Worm (Caenorhabditis elegans) whole organism, midembryonic: ENCODE data around the gene lem-2.

ENCODE experiments used
- T22C8.4 ChIP-seq: fragments of 200-800 bp; sonication (Bioruptor generic); IDR thresholded peaks from 2 replicates; pipeline ENCODE4 v1.3.6; 2022; ENCODE audit warnings: missing genetic modification characterization, missing compliant biosample characterization
- flt-1 ChIP-seq: fragments of 200-800 bp; sonication (Bioruptor generic); IDR thresholded peaks from 2 replicates; pipeline ENCODE4 v1.3.6; 2022; ENCODE audit warnings: missing genetic modification characterization, missing compliant biosample characterization
- klf-2 ChIP-seq: fragments of 200-800 bp; sonication (Bioruptor generic); conservative IDR thresholded peaks from 2 replicates; pipeline ENCODE4 v1.3.6; 2022; ENCODE audit warnings: missing genetic modification reagents, missing genetic modification characterization, missing compliant biosample characterization
- med-1 ChIP-seq: sonication (generic microtip); optimal IDR thresholded peaks from 2 replicates; lab custom pipeline; 2017; ENCODE audit warnings: missing genetic modification characterization, mild to moderate bottlenecking, missing compliant biosample characterization, antibody characterized with exemption, missing genetic modification reagents; ENCODE audit not compliant: insufficient read depth
- tab-1 ChIP-seq: fragments of 200-800 bp; sonication (Bioruptor generic); IDR thresholded peaks from 2 replicates; pipeline ENCODE4 v1.3.6; 2022; ENCODE audit warnings: missing genetic modification characterization, missing compliant biosample characterization
- ztf-23 ChIP-seq: fragments of 200-800 bp; sonication (Bioruptor generic); IDR thresholded peaks from 2 replicates; pipeline ENCODE4 v1.3.6; 2022; ENCODE audit warnings: missing genetic modification reagents, missing genetic modification characterization, missing compliant biosample characterization
- ztf-29 ChIP-seq: fragments of 200-800 bp; sonication (Bioruptor generic); IDR thresholded peaks from 2 replicates; pipeline ENCODE4 v1.3.6; 2022; ENCODE audit warnings: missing genetic modification reagents, missing genetic modification characterization, missing compliant biosample characterization

DNA sequence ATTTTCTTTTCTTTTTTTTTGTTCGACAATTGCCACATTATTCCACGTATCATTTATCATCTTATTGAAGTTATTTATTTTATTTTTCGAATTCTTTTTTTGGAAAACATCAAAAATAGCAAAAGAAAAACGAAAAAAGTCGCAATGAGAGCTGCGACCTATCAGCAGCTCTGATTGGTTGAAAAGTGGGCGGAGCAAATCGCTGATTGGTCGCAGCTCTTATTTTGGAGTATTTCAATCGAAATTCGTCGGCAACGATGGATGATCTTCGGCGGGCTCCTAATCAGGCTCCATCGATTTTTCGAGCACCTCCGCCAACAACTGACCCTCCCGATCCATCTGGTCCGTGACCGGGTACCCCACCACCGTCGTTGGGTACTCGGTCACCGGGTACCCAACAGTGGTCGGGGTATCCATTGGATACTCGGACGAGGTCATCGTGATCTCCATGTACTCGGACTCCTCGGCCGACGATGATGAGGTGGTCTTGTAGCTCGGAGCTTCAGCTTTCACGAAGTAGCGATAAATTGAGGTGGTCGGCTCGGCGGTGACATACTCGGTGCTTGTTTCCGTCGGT is 26.6 kb downstream of the lem-2 start:
- TF ChIP-seq flt-1 (no peak), med-1 (GFP tag; lab: Kevin White, UChicago) (no peak), ztf-29 (GFP tag; lab: Robert Waterston, UW) (no peak), tab-1 (GFP tag; lab: Robert Waterston, UW) (no peak), T22C8.4 (GFP tag; lab: Robert Waterston, UW) (no peak), klf-2 (GFP tag; lab: Robert Waterston, UW) (no peak), ztf-23 (no peak)
